Fruit fly (Drosophila melanogaster): ENCODE results near the gene TM9SF2.
A peak's percentile ranks its signal among the peaks of the same experiment; 100 is the strongest.

The TM9SF2 gene

dm6 chr2L:20770242-20770769 lies 36.2 kb upstream of the TM9SF2 start, which contains the start of gene cad (continued):
- TF ChIP-seq hbn (GFP tag; IDR thresholded peaks at IDR 0.05; ENCODE audit: partially characterized antibody) (no peak), sc (optimal IDR thresholded peaks at IDR 0.05) (no peak), sc (GFP tag; optimal IDR thresholded peaks at IDR 0.05) (no peak), Dip3 (GFP tag; optimal IDR thresholded peaks at IDR 0.05) (no peak), CHES-1-like (GFP tag; optimal IDR thresholded peaks at IDR 0.05) (peak; percentile 7), CG34224 (GFP tag; IDR thresholded peaks at IDR 0.05; ENCODE audit: partially characterized antibody) (no peak), CG16815 (GFP tag; optimal IDR thresholded peaks at IDR 0.05) (no peak), CG4730 (GFP tag; IDR thresholded peaks at IDR 0.05) (no peak), Side (GFP tag; optimal IDR thresholded peaks at IDR 0.05) (peak; percentile 1), Kr (GFP tag; optimal IDR thresholded peaks at IDR 0.05) (no peak), jumu (GFP tag; optimal IDR thresholded peaks at IDR 0.05) (no peak), Gug (GFP tag; IDR thresholded peaks at IDR 0.05) (no peak), odd (GFP tag; optimal IDR thresholded peaks at IDR 0.05) (no peak), CG11247 (GFP tag; IDR thresholded peaks at IDR 0.05) (no peak), Xrp1 (GFP tag; IDR thresholded peaks at IDR 0.05) (peak; percentile 35; the same call in 1 of the 2 replicates), CG13775 (GFP tag; optimal IDR thresholded peaks at IDR 0.05) (no peak), CG2129 (GFP tag; IDR thresholded peaks at IDR 0.05; ENCODE audit: partially characterized antibody) (no peak), eyg (GFP tag; optimal IDR thresholded peaks at IDR 0.05) (no peak), Ets65A (GFP tag) (no peak), CG9215 (GFP tag; IDR thresholded peaks at IDR 0.05) (no peak), stc (GFP tag; IDR thresholded peaks at IDR 0.05) (peak; percentile 58), sens-2 (GFP tag; IDR thresholded peaks at IDR 0.05) (no peak), ci (GFP tag; IDR thresholded peaks at IDR 0.05) (peak; percentile 89), ranshi (GFP tag; IDR thresholded peaks at IDR 0.05) (no peak; the same call in 1 of the 2 replicates), Abd-B (GFP tag; optimal IDR thresholded peaks at IDR 0.05) (no peak), CG11723 (GFP tag; optimal IDR thresholded peaks at IDR 0.05) (no peak), CG16779 (GFP tag; IDR thresholded peaks at IDR 0.05) (no peak), CG10462 (GFP tag; optimal IDR thresholded peaks at IDR 0.05) (no peak)

- TF ChIP-seq zen (tag; optimal IDR thresholded peaks at IDR 0.05) (peak; percentile 38), CG17385 (GFP tag; optimal IDR thresholded peaks at IDR 0.05) (no peak), Dek (tag; optimal IDR thresholded peaks at IDR 0.05) (no peak), Side (GFP tag; optimal IDR thresholded peaks at IDR 0.05) (no peak), Ets65A (GFP tag) (no peak), tll (GFP tag; optimal IDR thresholded peaks at IDR 0.05) (peak in 1 of 2 experiments; percentile 92), Antp (GFP tag; optimal IDR thresholded peaks at IDR 0.05) (no peak), CG5180 (GFP tag; optimal IDR thresholded peaks at IDR 0.05) (peak; percentile 2), D (optimal IDR thresholded peaks at IDR 0.05) (peak; percentile 88), D (GFP tag; optimal IDR thresholded peaks at IDR 0.05) (no peak), CG10209 (GFP tag; optimal IDR thresholded peaks at IDR 0.05) (no peak), CG11085 (GFP tag; IDR thresholded peaks at IDR 0.05) (no peak), MBD-R2 (GFP tag; IDR thresholded peaks at IDR 0.05) (no peak), CG6791 (GFP tag; IDR thresholded peaks at IDR 0.05; ENCODE audit: partially characterized antibody) (0 out of 3 replicates have a peak, but pooled peaks have one; percentile 6), NK7.1 (GFP tag; optimal IDR thresholded peaks at IDR 0.05) (no peak), CG15479 (GFP tag; optimal IDR thresholded peaks at IDR 0.05) (peak; percentile 97), CG11504 (tag; optimal IDR thresholded peaks at IDR 0.05) (no peak), cad (GFP tag; optimal IDR thresholded peaks at IDR 0.05) (peak; percentile 99), oc (tag; optimal IDR thresholded peaks at IDR 0.05) (no peak)
Observed at dm6 chr2L:20768568-20769071, 34.5 kb upstream of the TM9SF2 start.
